Worm (Caenorhabditis elegans): ENCODE results near the gene C27A7.6.
A peak's percentile ranks its signal among the peaks of the same experiment; 100 is the strongest.

C27A7.6 gene

ce11 chrV:12114693-12115092, 15.9 kb downstream of the C27A7.6 start, which contains the start of gene spin-1:
spin-1 (plus strand) TSS chrV:12114993.
- no peak for TF ChIP-seq pag-3 (tag; optimal IDR thresholded peaks at IDR 0.05; ENCODE audit: borderline replicate concordance)
- TF ChIP-seq dmd-4 (tag; optimal IDR thresholded peaks at IDR 0.05; ENCODE audit: borderline replicate concordance) = no peak
- TF ChIP-seq hlh-30 (tag; optimal IDR thresholded peaks at IDR 0.05; ENCODE audit: insufficient read depth) = no peak
- no peak for TF ChIP-seq unc-42 (tag; optimal IDR thresholded peaks at IDR 0.05)
- no peak for TF ChIP-seq ref-2 (tag; optimal IDR thresholded peaks at IDR 0.05)
- no peak for TF ChIP-seq Y22D7AL.16 (tag; optimal IDR thresholded peaks at IDR 0.05)
- no peak for TF ChIP-seq ceh-31 (tag; optimal IDR thresholded peaks at IDR 0.05)
- TF ChIP-seq syd-9 (tag; optimal IDR thresholded peaks at IDR 0.05) = no peak
- TF ChIP-seq ttx-3 (tag; optimal IDR thresholded peaks at IDR 0.05) = no peak

DNA sequence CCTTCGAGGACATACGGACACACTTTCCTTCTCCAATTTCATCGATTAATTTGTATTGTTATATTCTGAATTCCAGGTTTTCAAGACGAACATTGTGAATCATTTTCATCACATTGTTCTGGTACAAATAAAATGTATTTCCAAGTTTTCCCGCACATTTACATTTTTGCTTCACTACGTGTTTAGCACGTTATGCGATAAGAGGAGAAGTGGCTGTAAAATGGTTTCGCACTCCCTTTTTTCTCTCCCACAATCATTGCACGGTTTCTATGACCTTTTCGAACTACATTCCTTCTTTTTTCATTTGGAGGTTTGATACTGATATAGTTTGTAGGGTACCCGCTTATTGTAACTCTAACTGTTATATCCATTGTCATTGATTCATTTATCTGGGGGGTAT, 16.9 kb downstream of the C27A7.6 start:
- TF ChIP-seq hlh-8 (tag; optimal IDR thresholded peaks at IDR 0.05) (no peak), pros-1 (tag; optimal IDR thresholded peaks at IDR 0.05) (no peak), syd-9 (tag; optimal IDR thresholded peaks at IDR 0.05) (no peak), dmd-4 (tag; optimal IDR thresholded peaks at IDR 0.05; ENCODE audit: borderline replicate concordance) (no peak), ama-1 (optimal IDR thresholded peaks at IDR 0.05) (no peak), ttx-3 (tag; optimal IDR thresholded peaks at IDR 0.05) (no peak), tbx-2 (tag; optimal IDR thresholded peaks at IDR 0.05) (no peak), nfya-1 (tag; optimal IDR thresholded peaks at IDR 0.05) (no peak), zip-5 (tag; optimal IDR thresholded peaks at IDR 0.05) (no peak), sox-4 (tag; optimal IDR thresholded peaks at IDR 0.05) (no peak), pag-3 (tag; optimal IDR thresholded peaks at IDR 0.05; ENCODE audit: borderline replicate concordance) (no peak), ceh-22 (tag; optimal IDR thresholded peaks at IDR 0.05) (no peak), pax-1 (tag; optimal IDR thresholded peaks at IDR 0.05) (no peak), mec-3 (tag; optimal IDR thresholded peaks at IDR 0.05; ENCODE audit: borderline replicate concordance) (no peak), che-1 (tag; optimal IDR thresholded peaks at IDR 0.05) (no peak), lin-11 (tag; optimal IDR thresholded peaks at IDR 0.05) (no peak)

- TF ChIP-seq hlh-30 (tag; optimal IDR thresholded peaks at IDR 0.05; ENCODE audit: insufficient read depth) = peak; percentile 55
- TF ChIP-seq K02D7.2 (tag; optimal IDR thresholded peaks at IDR 0.05) = no peak
- TF ChIP-seq ceh-48 (tag; optimal IDR thresholded peaks at IDR 0.05) = no peak
- no peak for TF ChIP-seq hlh-13 (GFP tag; optimal IDR thresholded peaks at IDR 0.05)
- peak; percentile 33 for TF ChIP-seq unc-55 (GFP tag; optimal IDR thresholded peaks at IDR 0.05)
- TF ChIP-seq ceh-30 (tag; optimal IDR thresholded peaks at IDR 0.05) = no peak
Measured at ce11 chrV:12111452-12111851, 19.1 kb downstream of the C27A7.6 start, which contains the start of gene lhpp-1. lhpp-1 (minus strand) TSS chrV:12111805.

DNA sequence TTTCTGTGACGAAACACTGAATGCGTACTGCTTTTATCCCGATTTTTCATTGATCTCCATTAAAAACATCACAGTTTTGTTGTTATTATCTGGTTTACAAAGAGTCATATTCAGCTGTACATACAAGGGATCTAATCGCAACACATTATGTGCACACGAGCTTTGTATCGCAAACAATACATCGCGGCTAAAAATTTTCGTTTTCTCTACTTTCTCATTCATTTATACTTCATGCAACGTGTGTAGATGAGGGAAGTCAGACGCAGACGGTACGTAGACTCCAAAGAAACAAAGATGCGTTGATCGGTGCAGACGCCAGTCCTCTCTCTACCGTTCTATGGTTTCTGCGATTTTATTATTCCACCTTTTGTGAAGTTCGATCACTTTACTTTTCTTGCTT, 23.7 kb downstream of the C27A7.6 start, which contains the start of gene nhr-136:
Gene nhr-136, plus strand, starts transcription at position 301 of the 400 bp plus-strand sequence.
- TF ChIP-seq dve-1 (tag; optimal IDR thresholded peaks at IDR 0.05) (no peak), syd-9 (tag; optimal IDR thresholded peaks at IDR 0.05) (no peak), tbx-2 (tag; optimal IDR thresholded peaks at IDR 0.05) (no peak), dmd-4 (tag; optimal IDR thresholded peaks at IDR 0.05; ENCODE audit: borderline replicate concordance) (no peak), ets-4 (tag; optimal IDR thresholded peaks at IDR 0.05) (no peak), mec-3 (tag; optimal IDR thresholded peaks at IDR 0.05; ENCODE audit: borderline replicate concordance) (no peak), pqm-1 (tag; optimal IDR thresholded peaks at IDR 0.05) (no peak)

ce11 chrV:12103920-12104319, 26.7 kb downstream of the C27A7.6 start, which contains the start of gene nhr-153:
nhr-153 (plus strand) TSS chrV:12104220.
- TF ChIP-seq pax-1 (tag; optimal IDR thresholded peaks at IDR 0.05) (no peak), fkh-6 (tag; optimal IDR thresholded peaks at IDR 0.05) (no peak), fax-1 (tag; optimal IDR thresholded peaks at IDR 0.05) (no peak), rnt-1 (tag; optimal IDR thresholded peaks at IDR 0.05) (no peak), ttx-3 (tag; optimal IDR thresholded peaks at IDR 0.05) (no peak), fkh-10 (GFP tag; optimal IDR thresholded peaks at IDR 0.05) (no peak), lim-6 (tag; optimal IDR thresholded peaks at IDR 0.05) (no peak), K09A11.1 (tag; optimal IDR thresholded peaks at IDR 0.05; ENCODE audit: insufficient read depth) (no peak), sox-2 (GFP tag; IDR thresholded peaks at IDR 0.05) (no peak)

Measured in whole organism, late embryonic.